Worm (Caenorhabditis elegans) whole organism, L4 larva: ENCODE measurements around the gene slc-25A18.2.

Experiments
- F44E2.7 ChIP-seq: fragments of 200-800 bp; sonication (Bioruptor generic); IDR thresholded peaks from 2 replicates; pipeline ENCODE4 v2.1.2; 2022; ENCODE audit warnings: missing genetic modification characterization, missing compliant biosample characterization
- ceh-20 ChIP-seq: fragments of 200-800 bp; sonication (Bioruptor generic); IDR thresholded peaks from 2 replicates; pipeline ENCODE4 v1.3.6; 2022; ENCODE audit warnings: missing genetic modification reagents, missing genetic modification characterization, missing compliant biosample characterization
- ceh-82 ChIP-seq: sonication (generic microtip); optimal IDR thresholded peaks from 2 replicates; lab custom pipeline; 2017; ENCODE audit warnings: missing biosample characterization, missing genetic modification characterization
- daf-12 ChIP-seq: fragments of 150-350 bp; optimal IDR thresholded peaks from 2 replicates; lab custom pipeline; 2014; ENCODE audit warnings: missing biosample characterization, missing genetic modification reagents, missing genetic modification characterization
- dpl-1 ChIP-seq: fragments of 150-350 bp; optimal IDR thresholded peaks from 2 replicates; lab custom pipeline; 2014; ENCODE audit warnings: missing biosample characterization, missing genetic modification reagents, missing genetic modification characterization
- fos-1 ChIP-seq: fragments of 150-350 bp; optimal IDR thresholded peaks from 2 replicates; lab custom pipeline; 2014; ENCODE audit warnings: missing biosample characterization, missing genetic modification characterization
- lin-39 ChIP-seq: fragments of 150-350 bp; optimal IDR thresholded peaks from 2 replicates; lab custom pipeline; 2014; ENCODE audit warnings: missing biosample characterization, missing genetic modification reagents, missing genetic modification characterization
- madf-5 ChIP-seq, 2 experiments: fragments of 200-800 bp; sonication (Bioruptor generic); IDR thresholded peaks; 2 replicates each; pipeline ENCODE4 v1.3.6; 2022; ENCODE audit warnings: missing compliant biosample characterization in 2 of 2, missing genetic modification characterization in 2 of 2
- mdl-1 ChIP-seq, 2 experiments: fragments of 150-350 bp in 1 of 2; sonication (generic microtip) in 1 of 2; optimal IDR thresholded peaks; 2 replicates each; lab custom pipeline; 2014 to 2017; ENCODE audit warnings: missing biosample characterization in 2 of 2, missing genetic modification characterization in 2 of 2
- pqm-1 ChIP-seq: sonication (generic microtip); optimal IDR thresholded peaks from 2 replicates; lab custom pipeline; 2017; ENCODE audit warnings: missing biosample characterization, missing genetic modification characterization
- skn-1 ChIP-seq: fragments of 150-350 bp; optimal IDR thresholded peaks from 2 replicates; lab custom pipeline; 2014; ENCODE audit warnings: missing biosample characterization, missing genetic modification characterization
- snpc-4 ChIP-seq: fragments of 150-350 bp; optimal IDR thresholded peaks from 2 replicates; lab custom pipeline; 2014; ENCODE audit warnings: missing biosample characterization, missing genetic modification characterization
- unc-62 ChIP-seq, 3 experiments: fragments of 150-350 bp in 1 of 3; sonication (generic microtip); optimal IDR thresholded peaks in 2 of 3; peaks in 1 of 3; 1 replicate in 1 of 3; 2 replicates in 2 of 3; lab custom pipeline; 2014 to 2017; ENCODE audit warnings: missing biosample characterization in 3 of 3, missing genetic modification characterization in 3 of 3, missing genetic modification reagents in 3 of 3, missing genotype in 1 of 3

- TF ChIP-seq snpc-4 (tag; lab: Kevin White, UChicago) (no peak), F44E2.7 (GFP tag; lab: Robert Waterston, UW) (no peak), daf-12 (tag; lab: Kevin White, UChicago) (no peak), fos-1 (tag; lab: Kevin White, UChicago) (no peak), pqm-1 (tag; lab: Kevin White, UChicago) (no peak), ceh-20 (GFP tag; lab: Robert Waterston, UW) (no peak), ceh-82 (tag; lab: Kevin White, UChicago) (no peak), skn-1 (no peak), lin-39 (tag; lab: Kevin White, UChicago) (no peak), unc-62 (GFP tag; optimal IDR thresholded peaks at IDR 0.05 in 1 of 2; lab: Kevin White, UChicago) (peak in 1 of 2 experiments; percentile 85), unc-62 (tag; optimal IDR thresholded peaks at IDR 0.05; lab: Kevin White, UChicago) (no peak), dpl-1 (GFP tag; lab: Kevin White, UChicago) (no peak), mdl-1 (tag; optimal IDR thresholded peaks at IDR 0.05; lab: Kevin White, UChicago) (peak in 1 of 2 experiments; percentile 12), madf-5 (GFP tag; IDR thresholded peaks at IDR 0.05; lab: Robert Waterston, UW) (no peak)
Measured at ce11 chrIV:7469782-7470413, 4.9 kb upstream of the slc-25A18.2 start, which contains the start of gene F55G1.7.
